Worm (Caenorhabditis elegans): ENCODE data around the gene srbc-3.
A peak's percentile ranks its signal among the peaks of the same experiment; 100 is the strongest.

The srbc-3 gene

DNA sequence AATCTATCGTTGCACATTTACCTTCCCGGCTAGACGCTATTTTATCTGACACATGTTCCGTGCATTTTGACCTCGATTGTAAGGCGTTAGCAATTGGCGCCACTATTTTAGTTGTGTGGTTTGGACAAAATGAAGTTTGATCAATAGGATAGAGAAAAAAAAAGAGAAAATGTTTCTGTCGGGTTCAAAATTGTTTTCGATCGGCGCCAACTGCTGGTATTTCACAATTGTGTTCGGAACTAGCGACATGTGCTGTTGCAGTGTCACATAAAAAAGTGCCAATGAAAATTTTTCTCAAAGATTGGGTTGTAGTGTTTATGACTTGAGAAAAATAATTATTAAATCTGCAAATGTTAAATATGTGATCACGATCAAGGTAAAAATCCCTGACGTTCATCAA is 29.1 kb upstream of the srbc-3 start:
- TF ChIP-seq egl-5 (tag; optimal IDR thresholded peaks at IDR 0.05): peak; percentile 26
- TF ChIP-seq nhr-77 (tag; optimal IDR thresholded peaks at IDR 0.05): no peak
- no peak for TF ChIP-seq lsy-12 (tag; optimal IDR thresholded peaks at IDR 0.05)
- no peak for TF ChIP-seq nhr-25 (tag; optimal IDR thresholded peaks at IDR 0.05)
- TF ChIP-seq unc-39 (tag; optimal IDR thresholded peaks at IDR 0.05): no peak
- TF ChIP-seq elt-3 (tag; optimal IDR thresholded peaks at IDR 0.05): no peak

DNA sequence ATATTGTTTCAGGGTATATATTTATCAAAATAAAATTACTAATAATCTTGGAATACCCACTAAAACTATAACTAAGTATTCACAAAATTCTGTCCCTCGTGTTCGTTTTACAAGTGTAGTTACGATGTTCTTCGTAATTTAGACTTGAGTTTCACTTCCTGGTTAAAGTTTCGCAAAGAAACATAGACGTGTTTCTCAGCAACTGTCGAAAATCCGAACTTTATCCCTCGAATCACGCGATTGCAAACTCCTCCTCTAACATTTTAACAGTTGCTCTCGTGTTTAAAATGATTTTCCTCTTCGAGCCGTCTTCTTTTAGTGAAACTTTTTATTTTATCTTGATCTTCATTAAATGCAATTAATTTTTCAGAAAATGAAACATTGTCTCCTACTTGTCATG is 28.3 kb upstream of the srbc-3 start, which contains the start of gene T28A11.2:
T28A11.2 (plus strand) TSS at position 371 of the 400 bp plus-strand sequence.
- no peak for TF ChIP-seq nhr-25 (tag; optimal IDR thresholded peaks at IDR 0.05)
- TF ChIP-seq R02D3.7 (tag; optimal IDR thresholded peaks at IDR 0.05): no peak
- no peak for TF ChIP-seq pha-4 (tag; optimal IDR thresholded peaks at IDR 0.05)
- TF ChIP-seq fkh-10 (GFP tag; optimal IDR thresholded peaks at IDR 0.05): no peak

DNA sequence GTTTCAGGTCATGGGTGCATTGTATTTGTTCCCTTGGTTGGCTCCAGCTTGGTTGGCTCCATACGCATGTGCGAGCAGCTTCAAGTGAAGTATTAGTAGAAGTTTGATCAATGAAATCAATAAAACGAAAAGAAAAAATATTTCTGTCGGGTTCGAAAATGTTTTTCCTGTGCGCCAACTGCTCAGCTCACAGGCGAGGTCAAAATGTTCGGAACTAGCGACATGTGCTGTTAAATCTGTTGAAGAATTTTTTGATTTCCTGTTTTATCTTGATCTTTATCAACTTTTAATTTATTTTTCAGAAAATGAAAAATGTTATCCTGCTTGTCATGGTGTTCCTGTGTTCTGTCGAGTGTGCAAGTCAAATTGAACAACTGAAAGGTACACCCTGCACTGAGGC is 26.7 kb upstream of the srbc-3 start, which contains the start of gene T28A11.25:
T28A11.25 (plus strand) TSS at position 301 of the 400 bp plus-strand sequence.
- TF ChIP-seq nfya-1 (tag; optimal IDR thresholded peaks at IDR 0.05; ENCODE audit: insufficient read depth) (no peak), tbx-2 (tag; optimal IDR thresholded peaks at IDR 0.05) (no peak), zag-1 (tag; optimal IDR thresholded peaks at IDR 0.05) (no peak), eor-1 (tag; optimal IDR thresholded peaks at IDR 0.05) (no peak), nhr-76 (tag; optimal IDR thresholded peaks at IDR 0.05) (no peak), nhr-67 (tag; optimal IDR thresholded peaks at IDR 0.05) (no peak), lin-39 (tag; optimal IDR thresholded peaks at IDR 0.05) (no peak)

DNA sequence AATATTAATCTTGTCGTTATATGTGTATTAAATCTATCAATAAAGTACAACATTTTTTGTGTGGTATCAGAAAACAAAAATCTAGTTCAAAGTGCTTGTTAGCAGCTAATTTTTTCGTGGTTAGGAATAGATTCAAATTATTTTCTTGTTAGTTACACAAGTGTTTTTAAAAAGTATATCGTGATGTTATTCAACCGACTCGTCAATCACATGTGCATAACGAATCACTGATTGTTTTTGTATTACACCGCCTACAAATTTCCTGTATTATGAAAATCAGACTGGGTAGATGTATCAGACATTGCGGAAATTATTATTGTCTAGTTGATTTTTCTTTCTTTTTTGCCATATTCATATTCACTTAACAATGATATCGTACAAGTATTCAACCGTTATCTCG is 25.3 kb upstream of the srbc-3 start, which contains the start of gene str-64:
str-64 (plus strand) TSS at position 301 of the 400 bp plus-strand sequence.
- no peak for TF ChIP-seq ztf-4 (tag; optimal IDR thresholded peaks at IDR 0.05)
- no peak for TF ChIP-seq nhr-28 (tag; optimal IDR thresholded peaks at IDR 0.05)
- TF ChIP-seq aly-2 (tag; optimal IDR thresholded peaks at IDR 0.05): no peak
- TF ChIP-seq pha-4 (tag; optimal IDR thresholded peaks at IDR 0.05): no peak
- TF ChIP-seq tbx-2 (tag; optimal IDR thresholded peaks at IDR 0.05): no peak
- TF ChIP-seq ztf-11 (tag; optimal IDR thresholded peaks at IDR 0.05): no peak
- TF ChIP-seq ceh-16 (tag; optimal IDR thresholded peaks at IDR 0.05): no peak
- no peak for TF ChIP-seq hmg-11 (tag; optimal IDR thresholded peaks at IDR 0.05)
- no peak for TF ChIP-seq elt-2 (tag; optimal IDR thresholded peaks at IDR 0.05)
- no peak for TF ChIP-seq fkh-2 (tag; optimal IDR thresholded peaks at IDR 0.05)
- TF ChIP-seq nhr-237 (tag; optimal IDR thresholded peaks at IDR 0.05): no peak
- no peak for TF ChIP-seq zag-1 (tag; optimal IDR thresholded peaks at IDR 0.05)
- TF ChIP-seq lsy-12 (tag; optimal IDR thresholded peaks at IDR 0.05): no peak

DNA sequence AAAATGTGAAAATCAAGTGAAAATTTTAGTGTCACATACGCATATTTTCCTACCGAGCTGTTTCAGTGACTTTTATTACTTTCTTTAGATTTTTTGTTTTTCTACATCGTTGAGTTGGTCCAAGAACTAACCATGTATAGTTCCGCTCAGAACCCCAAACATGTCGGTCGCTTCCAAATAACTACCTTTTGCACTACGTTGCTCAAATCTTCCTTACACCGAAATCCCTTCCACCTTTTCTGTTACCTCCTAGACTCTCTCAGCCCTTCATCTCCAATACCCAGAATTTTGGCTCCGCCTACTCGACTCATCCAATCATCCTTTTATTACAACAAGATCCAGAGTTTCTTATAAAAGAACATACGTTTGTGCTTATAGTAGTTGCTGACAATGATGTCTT is 23.6 kb upstream of the srbc-3 start, which contains the start of gene F35F10.5:
F35F10.5 (plus strand) TSS at position 301 of the 400 bp plus-strand sequence.
- TF ChIP-seq pqm-1 (tag; optimal IDR thresholded peaks at IDR 0.05) (no peak), R02D3.7 (tag; optimal IDR thresholded peaks at IDR 0.05) (no peak), aly-2 (tag; optimal IDR thresholded peaks at IDR 0.05) (no peak), nhr-67 (tag; optimal IDR thresholded peaks at IDR 0.05) (no peak), mml-1 (tag; optimal IDR thresholded peaks at IDR 0.05) (no peak), lin-15B (tag; optimal IDR thresholded peaks at IDR 0.05) (no peak)

DNA sequence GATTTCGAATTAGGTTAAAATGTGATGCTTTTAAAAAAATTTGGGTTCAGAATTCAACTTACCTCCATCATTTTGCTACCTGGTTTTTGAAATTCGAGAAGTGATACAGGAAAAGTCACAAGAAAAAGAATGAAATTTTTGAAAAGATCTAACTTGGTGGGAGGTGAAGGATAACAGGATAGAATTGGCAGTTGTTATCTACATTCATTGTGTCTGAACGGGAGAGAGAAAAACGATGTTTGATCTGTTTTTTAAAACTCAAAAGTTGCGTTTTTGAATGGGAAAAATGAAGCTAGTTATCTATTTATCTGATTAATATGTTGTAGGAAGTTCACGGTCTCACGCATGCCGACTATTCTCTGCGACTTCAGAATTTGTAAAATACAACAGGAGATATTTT is 20.9 kb upstream of the srbc-3 start, which contains the start of gene F35F10.7:
F35F10.7 (minus strand) TSS at position 101 of the 400 bp plus-strand sequence.
- no peak for TF ChIP-seq snpc-4 (tag; optimal IDR thresholded peaks at IDR 0.05)
- TF ChIP-seq unc-39 (tag; optimal IDR thresholded peaks at IDR 0.05): no peak
- no peak for TF ChIP-seq nhr-11 (tag; optimal IDR thresholded peaks at IDR 0.05)
- no peak for TF ChIP-seq nhr-237 (tag; optimal IDR thresholded peaks at IDR 0.05)
- no peak for TF ChIP-seq zag-1 (tag; optimal IDR thresholded peaks at IDR 0.05)
- no peak for TF ChIP-seq mml-1 (tag; optimal IDR thresholded peaks at IDR 0.05)

DNA sequence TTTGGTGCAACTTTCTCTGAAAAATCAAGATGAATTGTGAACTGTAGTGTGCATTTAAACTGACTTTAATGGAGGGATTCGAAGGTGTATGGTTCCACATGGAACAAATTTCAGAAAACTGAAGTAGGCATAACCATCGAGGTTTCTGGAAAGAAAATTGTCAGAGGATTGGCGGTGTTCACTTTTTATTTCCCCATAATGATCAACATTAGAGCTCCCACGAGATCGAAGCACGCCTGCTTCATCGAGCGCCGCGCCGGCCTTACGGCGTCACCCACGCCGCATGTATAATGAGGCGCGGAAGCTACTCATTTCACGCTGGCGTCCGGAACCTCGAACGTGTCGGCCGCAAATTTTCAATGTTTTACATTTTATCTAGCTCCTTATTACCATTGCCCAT is 20.1 kb upstream of the srbc-3 start:
- no peak for TF ChIP-seq nfya-1 (tag; optimal IDR thresholded peaks at IDR 0.05; ENCODE audit: insufficient read depth)
- no peak for TF ChIP-seq ceh-82 (tag; optimal IDR thresholded peaks at IDR 0.05)
- no peak for TF ChIP-seq nhr-12 (tag; optimal IDR thresholded peaks at IDR 0.05)
- no peak for TF ChIP-seq mdl-1 (tag; optimal IDR thresholded peaks at IDR 0.05)
- no peak for TF ChIP-seq jun-1 (tag; optimal IDR thresholded peaks at IDR 0.05)
- no peak for TF ChIP-seq elt-1 (tag; optimal IDR thresholded peaks at IDR 0.05)
- TF ChIP-seq daf-12 (tag; optimal IDR thresholded peaks at IDR 0.05): no peak
- no peak for TF ChIP-seq mml-1 (tag; optimal IDR thresholded peaks at IDR 0.05)
- TF ChIP-seq R02D3.7 (tag; optimal IDR thresholded peaks at IDR 0.05): no peak
- no peak for TF ChIP-seq lsy-12 (tag; optimal IDR thresholded peaks at IDR 0.05)
- TF ChIP-seq egl-5 (tag; optimal IDR thresholded peaks at IDR 0.05): no peak
- TF ChIP-seq nhr-43 (tag; optimal IDR thresholded peaks at IDR 0.05; ENCODE audit: poor library complexity, severe bottlenecking): no peak
- no peak for TF ChIP-seq fkh-10 (GFP tag; optimal IDR thresholded peaks at IDR 0.05)
- TF ChIP-seq ceh-16 (tag; optimal IDR thresholded peaks at IDR 0.05): no peak
- TF ChIP-seq nhr-77 (tag; optimal IDR thresholded peaks at IDR 0.05): no peak
- no peak for TF ChIP-seq elt-2 (tag; optimal IDR thresholded peaks at IDR 0.05)
- TF ChIP-seq nhr-76 (tag; optimal IDR thresholded peaks at IDR 0.05): no peak
- TF ChIP-seq nhr-23 (tag; optimal IDR thresholded peaks at IDR 0.05): no peak

Measured in whole organism, L3 larva.